Worm (Caenorhabditis elegans) whole organism, midembryonic: ENCODE data around the gene pmp-3.

Experiments
- med-1 ChIP-seq: sonication (generic microtip); optimal IDR thresholded peaks from 2 replicates; lab custom pipeline; 2017; ENCODE audit warnings: missing genetic modification characterization, mild to moderate bottlenecking, missing compliant biosample characterization, antibody characterized with exemption, missing genetic modification reagents; ENCODE audit not compliant: insufficient read depth
- ztf-23 ChIP-seq: fragments of 200-800 bp; sonication (Bioruptor generic); IDR thresholded peaks from 2 replicates; pipeline ENCODE4 v1.3.6; 2022; ENCODE audit warnings: missing genetic modification reagents, missing genetic modification characterization, missing compliant biosample characterization

DNA sequence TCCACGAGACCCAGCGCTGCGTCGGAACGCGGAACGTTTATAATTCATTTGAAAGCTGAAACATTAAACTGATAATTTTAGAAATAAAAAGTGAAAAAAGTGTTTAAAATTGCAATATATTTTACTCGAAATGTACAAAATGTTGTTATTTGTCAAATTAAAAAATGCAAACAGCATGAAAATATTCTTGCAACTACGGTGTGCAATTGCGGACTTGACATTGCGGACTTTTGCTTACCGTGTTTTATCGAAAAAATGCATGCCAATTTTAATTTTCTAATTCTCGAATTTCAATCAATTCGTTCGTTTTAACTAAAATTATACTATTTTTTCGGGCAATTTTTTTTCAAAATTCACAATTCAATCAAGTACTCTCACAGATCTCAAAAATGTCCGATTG is 34.4 kb upstream of the pmp-3 start, which contains the start of the genes R11H6.5 and ccnk-1:
- no peak for TF ChIP-seq med-1 (GFP tag; lab: Kevin White, UChicago)
- TF ChIP-seq ztf-23 (GFP tag; lab: Robert Waterston, UW), result no peak
